Worm (Caenorhabditis elegans) whole organism, mixed stage, embryonic: ENCODE measurements around the gene oac-41.

ENCODE experiments used
- cnd-1 ChIP-seq: fragments of 200-800 bp; sonication (Bioruptor generic); optimal IDR thresholded peaks from 2 replicates; lab custom pipeline; 2018; ENCODE audit warnings: mild to moderate bottlenecking, missing genetic modification characterization, missing compliant biosample characterization
- elt-3 ChIP-seq: fragments of 150-350 bp; optimal IDR thresholded peaks from 2 replicates; lab custom pipeline; 2014; ENCODE audit warnings: missing biosample characterization, missing genetic modification characterization
- flh-1 ChIP-seq: fragments of 200-800 bp; sonication (Bioruptor generic); optimal IDR thresholded peaks from 2 replicates; lab custom pipeline; 2018; ENCODE audit warnings: mild to moderate bottlenecking, missing genetic modification characterization, moderate library complexity, missing compliant biosample characterization
- lsy-2 ChIP-seq: fragments of 150-350 bp; optimal IDR thresholded peaks from 2 replicates; lab custom pipeline; 2014; ENCODE audit warnings: missing biosample characterization, missing genetic modification characterization
- nhr-76 ChIP-seq: sonication (generic microtip); optimal IDR thresholded peaks from 2 replicates; lab custom pipeline; 2017; ENCODE audit warnings: missing biosample characterization, missing genetic modification characterization
- pha-4 ChIP-seq: fragments of 150-350 bp; optimal IDR thresholded peaks from 2 replicates; lab custom pipeline; 2018; ENCODE audit warnings: missing biosample characterization, missing genetic modification reagents, missing genetic modification characterization
- tbx-8 ChIP-seq: fragments of 200-800 bp; sonication (Bioruptor generic); optimal IDR thresholded peaks from 2 replicates; lab custom pipeline; 2018; ENCODE audit warnings: mild to moderate bottlenecking, missing genetic modification characterization, moderate library complexity, missing compliant biosample characterization

DNA sequence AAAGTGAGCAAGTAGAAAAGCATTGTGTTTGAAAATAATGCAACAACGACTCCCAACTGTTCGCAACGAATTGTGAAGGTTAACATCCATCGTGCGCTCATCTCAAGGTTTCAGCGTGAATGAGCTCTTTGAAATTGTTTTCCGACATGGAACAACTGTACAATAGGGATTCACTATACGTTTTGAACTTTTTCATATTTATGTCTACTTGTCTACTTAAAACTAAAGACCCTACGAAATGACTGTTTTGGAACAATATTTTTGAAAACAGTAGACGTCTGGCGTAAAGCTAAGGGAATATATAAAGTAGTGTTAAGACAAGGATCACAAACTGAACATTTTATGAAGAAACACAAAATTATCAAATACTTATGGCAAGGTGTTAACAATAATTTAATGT, 38.4 kb downstream of the oac-41 start, which contains the start of gene str-86:
- TF ChIP-seq pha-4 (tag; lab: Kevin White, UChicago) = no peak
- no peak for TF ChIP-seq elt-3
- no peak for TF ChIP-seq tbx-8 (GFP tag; lab: Kevin White, UChicago)
- TF ChIP-seq flh-1 = no peak
- TF ChIP-seq cnd-1 (tag; lab: Kevin White, UChicago) = no peak
- no peak for TF ChIP-seq nhr-76
- no peak for TF ChIP-seq lsy-2 (tag; lab: Kevin White, UChicago)
